Worm (Caenorhabditis elegans): ENCODE data around the gene T22F7.3.

- no peak for TF ChIP-seq ceh-62 (tag; optimal IDR thresholded peaks at IDR 0.05)
- no peak for TF ChIP-seq fos-1 (tag; optimal IDR thresholded peaks at IDR 0.05)
- no peak for TF ChIP-seq rbr-2 (tag; optimal IDR thresholded peaks at IDR 0.05)
- no peak for TF ChIP-seq ztf-7 (tag; optimal IDR thresholded peaks at IDR 0.05)
- no peak for TF ChIP-seq pqm-1 (tag; optimal IDR thresholded peaks at IDR 0.05)
- TF ChIP-seq spr-3 (GFP tag; optimal IDR thresholded peaks at IDR 0.05): no peak
- TF ChIP-seq pha-4 (GFP tag; IDR thresholded peaks at IDR 0.05): no peak
- no peak for TF ChIP-seq pha-4 (tag; optimal IDR thresholded peaks at IDR 0.05)
- TF ChIP-seq ama-1 (optimal IDR thresholded peaks at IDR 0.05): no peak
- no peak for TF ChIP-seq egl-27 (tag; optimal IDR thresholded peaks at IDR 0.05)
- no peak for TF ChIP-seq nhr-237 (tag; optimal IDR thresholded peaks at IDR 0.05)
- TF ChIP-seq mep-1 (tag; optimal IDR thresholded peaks at IDR 0.05): no peak
Measured at ce11 chrIII:512117-512516, 11.7 kb downstream of the T22F7.3 start, which contains the start of gene F30H5.3.

All from whole organism, L4 larva.